Fruit fly (Drosophila melanogaster) whole organism, embryonic: ENCODE measurements around the gene CG33287.

Source experiments
- Atf3 ChIP-seq: fragments of 200-800 bp; sonication (Bioruptor generic); optimal IDR thresholded peaks from 3 replicates; lab custom pipeline; 2016; ENCODE audit warnings: missing biosample characterization, missing genetic modification characterization
- CG10147 ChIP-seq: fragments of 200-800 bp; sonication (Bioruptor generic); optimal IDR thresholded peaks from 2 replicates; lab custom pipeline; 2019; ENCODE audit warnings: missing biosample characterization, mild to moderate bottlenecking, missing genetic modification characterization, moderate library complexity
- CG31441 ChIP-seq: fragments of 200-800 bp; sonication (Bioruptor generic); IDR thresholded peaks from 2 replicates; pipeline ENCODE4 v1.3.6; 2022; ENCODE audit warnings: missing biosample characterization, missing genetic modification characterization
- CG8924 ChIP-seq: fragments of 200-800 bp; optimal IDR thresholded peaks from 3 replicates; lab custom pipeline; 2019; ENCODE audit warnings: missing biosample characterization, mild to moderate bottlenecking, missing genetic modification characterization, moderate library complexity
- CG9727 ChIP-seq: fragments of 200-800 bp; sonication (Bioruptor generic); optimal IDR thresholded peaks from 3 replicates; lab custom pipeline; 2017; ENCODE audit warnings: missing biosample characterization, mild to moderate bottlenecking, missing genetic modification characterization
- Gug ChIP-seq: fragments of 200-800 bp; sonication (Bioruptor generic); IDR thresholded peaks from 4 replicates; pipeline ENCODE4 v1.3.6; 2022; ENCODE audit warnings: missing biosample characterization, missing genetic modification characterization
- Hr78 ChIP-seq, 2 experiments: fragments of 200-800 bp in 1 of 2; fragments of >200 bp in 1 of 2; sonication (Bioruptor generic) in 1 of 2; optimal IDR thresholded peaks; 2 replicates each; lab custom pipeline; 2017 to 2019; ENCODE audit warnings: missing biosample characterization in 2 of 2, missing genetic modification characterization in 2 of 2, mild to moderate bottlenecking in 1 of 2, moderate library complexity in 1 of 2
- Taf1 ChIP-seq: fragments of 200-800 bp; sonication (Bioruptor generic); IDR thresholded peaks from 2 replicates; pipeline ENCODE4 v1.3.6; 2022; ENCODE audit warnings: missing biosample characterization, missing genetic modification characterization
- amos ChIP-seq: fragments of 200-800 bp; sonication (Bioruptor generic); IDR thresholded peaks from 2 replicates; pipeline ENCODE4 v1.3.6; 2022; ENCODE audit warnings: missing biosample characterization, missing genetic modification characterization; ENCODE audit not compliant: partially characterized antibody
- insv ChIP-seq, 2 experiments: fragments of 200-800 bp; sonication (Bioruptor generic); optimal IDR thresholded peaks; 3 replicates each; lab custom pipeline; 2016 to 2018; ENCODE audit warnings: missing biosample characterization in 2 of 2, missing genetic modification characterization in 2 of 2
- jumu ChIP-seq: fragments of 200-800 bp; sonication (Bioruptor generic); optimal IDR thresholded peaks from 3 replicates; lab custom pipeline; 2016; ENCODE audit warnings: missing biosample characterization, missing genetic modification characterization
- lmd ChIP-seq: fragments of 200-800 bp; sonication (Bioruptor generic); IDR thresholded peaks from 2 replicates; pipeline ENCODE4 v1.3.6; 2022; ENCODE audit warnings: missing biosample characterization, missing genetic modification characterization
- sqz ChIP-seq: fragments of 200-800 bp; sonication (Bioruptor generic); optimal IDR thresholded peaks from 3 replicates; lab custom pipeline; 2018; ENCODE audit warnings: missing biosample characterization, mild to moderate bottlenecking, missing genetic modification characterization

DNA sequence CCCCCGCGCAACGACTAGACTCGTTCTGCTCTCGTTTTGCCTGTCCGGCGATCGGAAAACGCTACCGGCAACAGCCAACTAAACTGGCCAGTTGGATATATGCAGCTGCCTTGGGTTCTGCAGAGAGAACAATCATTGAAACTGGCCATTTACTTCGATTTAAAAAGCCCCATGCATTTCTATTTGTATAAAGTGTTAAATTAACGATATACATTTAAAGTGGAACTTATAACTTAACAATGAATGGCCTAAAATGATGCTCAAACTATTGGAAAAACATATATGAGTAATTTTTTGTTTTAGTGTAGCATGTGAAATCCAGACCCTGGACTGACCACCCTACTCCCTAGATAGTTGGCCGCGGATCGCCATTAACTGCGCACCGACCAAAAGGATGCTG lies 18.4 kb upstream of the CG33287 start:
- TF ChIP-seq insv (GFP tag; optimal IDR thresholded peaks at IDR 0.05; lab: Kevin White, UChicago): no peak
- no peak for TF ChIP-seq Gug (GFP tag; lab: Robert Waterston, UW)
- TF ChIP-seq Hr78 (GFP tag; optimal IDR thresholded peaks at IDR 0.05; lab: Kevin White, UChicago): no peak
- no peak for TF ChIP-seq Taf1 (GFP tag; lab: Robert Waterston, UW)
- TF ChIP-seq CG8924 (tag; lab: Kevin White, UChicago): no peak
- TF ChIP-seq lmd: no peak
- TF ChIP-seq CG9727 (GFP tag; lab: Kevin White, UChicago): no peak
- no peak for TF ChIP-seq jumu
- no peak for TF ChIP-seq amos (GFP tag; lab: Robert Waterston, UW)
- no peak for TF ChIP-seq sqz (GFP tag; lab: Kevin White, UChicago)
- TF ChIP-seq Atf3 (GFP tag; lab: Kevin White, UChicago): no peak
- TF ChIP-seq CG10147 (GFP tag; lab: Kevin White, UChicago): no peak
- no peak for TF ChIP-seq CG31441 (GFP tag; lab: Robert Waterston, UW)
